Fruit fly (Drosophila melanogaster) whole organism, embryonic: ENCODE data around the gene betaGlu.

ENCODE experiments used
- Abd-B ChIP-seq: fragments of 200-800 bp; sonication (Bioruptor generic); optimal IDR thresholded peaks from 2 replicates; lab custom pipeline; 2018; ENCODE audit warnings: missing biosample characterization, mild to moderate bottlenecking, missing genetic modification characterization, moderate library complexity
- Asciz ChIP-seq: fragments of 200-800 bp; sonication (Bioruptor generic); optimal IDR thresholded peaks from 2 replicates; lab custom pipeline; 2017; ENCODE audit warnings: missing biosample characterization, mild to moderate bottlenecking, missing genetic modification characterization, missing genetic modification reagents
- Blimp-1 ChIP-seq: fragments of 200-800 bp; sonication (Bioruptor generic); optimal IDR thresholded peaks from 3 replicates; lab custom pipeline; 2018; ENCODE audit warnings: missing biosample characterization, missing genetic modification characterization, mild to moderate bottlenecking, moderate library complexity, missing genetic modification reagents
- C15 ChIP-seq: fragments of 200-800 bp; sonication (Bioruptor generic); IDR thresholded peaks from 3 replicates; pipeline ENCODE4 v1.3.6; 2022; ENCODE audit warnings: missing biosample characterization, missing genetic modification characterization
- CG10321 ChIP-seq: fragments of 200-800 bp; sonication (Bioruptor generic); IDR thresholded peaks from 2 replicates; pipeline ENCODE4 v1.3.6; 2022; ENCODE audit warnings: missing biosample characterization, missing genetic modification characterization
- CG11398 ChIP-seq: fragments of 200-800 bp; sonication (Bioruptor generic); optimal IDR thresholded peaks from 2 replicates; lab custom pipeline; 2016; ENCODE audit warnings: missing biosample characterization, missing genetic modification characterization
- CG12659 ChIP-seq: fragments of 200-800 bp; sonication (Bioruptor generic); optimal IDR thresholded peaks from 3 replicates; lab custom pipeline; 2017; ENCODE audit warnings: mild to moderate bottlenecking, missing biosample characterization, missing genetic modification reagents, missing genetic modification characterization
- CG14965 ChIP-seq: fragments of 200-800 bp; sonication (Bioruptor generic); optimal IDR thresholded peaks from 2 replicates; lab custom pipeline; 2016; ENCODE audit warnings: missing biosample characterization, missing genetic modification characterization, borderline replicate concordance
- CG15479 ChIP-seq: fragments of 200-800 bp; sonication (Bioruptor generic); optimal IDR thresholded peaks from 3 replicates; lab custom pipeline; 2019; ENCODE audit warnings: missing biosample characterization, mild to moderate bottlenecking, missing genetic modification characterization, moderate library complexity
- CG17359 ChIP-seq: fragments of 200-800 bp; sonication (Bioruptor generic); optimal IDR thresholded peaks from 3 replicates; lab custom pipeline; 2018; ENCODE audit warnings: missing biosample characterization, mild to moderate bottlenecking, missing genetic modification characterization, moderate library complexity
- CG17612 ChIP-seq: fragments of 200-800 bp; sonication (Bioruptor generic); IDR thresholded peaks from 2 replicates; pipeline ENCODE4 v1.3.6; 2022; ENCODE audit warnings: missing biosample characterization, missing genetic modification characterization
- CG31365 ChIP-seq: fragments of 200-800 bp; sonication (Bioruptor generic); optimal IDR thresholded peaks from 2 replicates; lab custom pipeline; 2018; ENCODE audit warnings: missing biosample characterization, mild to moderate bottlenecking, missing genetic modification characterization
- CG31388 ChIP-seq: fragments of 200-800 bp; sonication (Bioruptor generic); optimal IDR thresholded peaks from 2 replicates; lab custom pipeline; 2016; ENCODE audit warnings: missing biosample characterization, missing genetic modification characterization
- CG32772 ChIP-seq: fragments of 200-800 bp; sonication (Bioruptor generic); IDR thresholded peaks from 2 replicates; pipeline ENCODE4 v1.3.6; 2022; ENCODE audit warnings: missing biosample characterization, missing genetic modification characterization
- CG3281 ChIP-seq: fragments of 200-800 bp; sonication (Bioruptor generic); optimal IDR thresholded peaks from 3 replicates; lab custom pipeline; 2017; ENCODE audit warnings: missing biosample characterization, mild to moderate bottlenecking, missing genetic modification characterization
- CG3726 ChIP-seq: fragments of 200-800 bp; sonication (Bioruptor generic); IDR thresholded peaks from 3 replicates; pipeline ENCODE4, ENCODE4 v1.3.6; 2022; ENCODE audit warnings: missing biosample characterization, missing genetic modification characterization
- CG3847 ChIP-seq: fragments of 200-800 bp; sonication (Bioruptor generic); IDR thresholded peaks from 2 replicates; pipeline ENCODE4 v1.3.6; 2022; ENCODE audit warnings: missing biosample characterization, missing genetic modification characterization
- CG43689 ChIP-seq: fragments of 200-800 bp; sonication (Bioruptor generic); IDR thresholded peaks from 2 replicates; pipeline ENCODE4 v1.3.6; 2022; ENCODE audit warnings: missing biosample characterization, missing genetic modification characterization
- CG5953 ChIP-seq: fragments of 200-800 bp; sonication (Bioruptor generic); IDR thresholded peaks from 2 replicates; pipeline ENCODE4 v1.3.6; 2022; ENCODE audit warnings: missing biosample characterization, missing genetic modification characterization
- CG6854 ChIP-seq: fragments of 200-800 bp; sonication (Bioruptor generic); optimal IDR thresholded peaks from 3 replicates; lab custom pipeline; 2017; ENCODE audit warnings: missing biosample characterization, mild to moderate bottlenecking, missing genetic modification characterization
- CG8281 ChIP-seq: fragments of 200-800 bp; sonication (Bioruptor generic); optimal IDR thresholded peaks from 2 replicates; lab custom pipeline; 2018; ENCODE audit warnings: missing biosample characterization, mild to moderate bottlenecking, missing genetic modification characterization, moderate library complexity
- CG8765 ChIP-seq: fragments of 200-800 bp; sonication (Bioruptor generic); IDR thresholded peaks from 2 replicates; pipeline ENCODE4 v1.3.6; 2022; ENCODE audit warnings: missing biosample characterization, missing genetic modification characterization
- CG8944 ChIP-seq: fragments of 200-800 bp; sonication (Bioruptor generic); optimal IDR thresholded peaks from 3 replicates; lab custom pipeline; 2016; ENCODE audit warnings: missing biosample characterization, missing genetic modification characterization
- Dad ChIP-seq: fragments of 200-800 bp; sonication (Bioruptor generic); optimal IDR thresholded peaks from 3 replicates; lab custom pipeline; 2016; ENCODE audit warnings: missing biosample characterization, missing genetic modification characterization
- Dip3 ChIP-seq: fragments of 200-800 bp; sonication (Bioruptor generic); optimal IDR thresholded peaks from 3 replicates; lab custom pipeline; 2016; ENCODE audit warnings: missing biosample characterization, missing genetic modification characterization
- Dll ChIP-seq: fragments of 200-800 bp; sonication (Bioruptor generic); IDR thresholded peaks from 4 replicates; pipeline ENCODE4 v1.3.6; 2022; ENCODE audit warnings: missing biosample characterization, missing genetic modification characterization; ENCODE audit not compliant: partially characterized antibody
- E2f2 ChIP-seq: fragments of 200-800 bp; sonication (Bioruptor generic); IDR thresholded peaks from 2 replicates; pipeline ENCODE4 v1.3.6; 2022; ENCODE audit warnings: missing biosample characterization, missing genetic modification characterization
- HLH4C ChIP-seq: fragments of 200-800 bp; sonication (Bioruptor generic); IDR thresholded peaks from 3 replicates; pipeline ENCODE4 v1.3.6; 2022; ENCODE audit warnings: missing biosample characterization, missing genetic modification characterization; ENCODE audit not compliant: partially characterized antibody
- Hr39 ChIP-seq: fragments of >200 bp; optimal IDR thresholded peaks from 2 replicates; lab custom pipeline; 2017
- Lpt ChIP-seq: fragments of >200 bp; optimal IDR thresholded peaks from 2 replicates; lab custom pipeline; 2018; ENCODE audit warnings: missing biosample characterization, missing genetic modification characterization
- MESR4 ChIP-seq: fragments of 200-800 bp; sonication (Bioruptor generic); optimal IDR thresholded peaks from 2 replicates; lab custom pipeline; 2018; ENCODE audit warnings: missing biosample characterization, mild to moderate bottlenecking, missing genetic modification characterization, moderate library complexity
- Poxn ChIP-seq: fragments of 200-800 bp; sonication (Bioruptor generic); IDR thresholded peaks from 2 replicates; pipeline ENCODE4 v1.3.6; 2022; ENCODE audit warnings: missing biosample characterization, missing genetic modification characterization
- Ravus ChIP-seq: fragments of 200-800 bp; sonication (Bioruptor generic); IDR thresholded peaks from 2 replicates; pipeline ENCODE4 v1.3.6; 2022; ENCODE audit warnings: missing biosample characterization, missing genetic modification characterization
- Sry-β ChIP-seq: fragments of 200-800 bp; sonication (Bioruptor generic); optimal IDR thresholded peaks from 2 replicates; lab custom pipeline; 2018; ENCODE audit warnings: missing biosample characterization, mild to moderate bottlenecking, missing genetic modification characterization, moderate library complexity
- Ssrp ChIP-seq: fragments of 200-800 bp; sonication (Bioruptor generic); optimal IDR thresholded peaks from 2 replicates; lab custom pipeline; 2018; ENCODE audit warnings: missing biosample characterization, mild to moderate bottlenecking, missing genetic modification characterization, moderate library complexity
- Vsx1 ChIP-seq: fragments of 200-800 bp; sonication (Bioruptor generic); optimal IDR thresholded peaks from 2 replicates; lab custom pipeline; 2017; ENCODE audit warnings: missing biosample characterization, mild to moderate bottlenecking, missing genetic modification characterization, missing genetic modification reagents
- az2 ChIP-seq: fragments of 200-800 bp; sonication (Bioruptor generic); optimal IDR thresholded peaks from 3 replicates; lab custom pipeline; 2016; ENCODE audit warnings: missing biosample characterization, missing genetic modification characterization
- cad ChIP-seq: fragments of >200 bp; optimal IDR thresholded peaks from 2 replicates; lab custom pipeline; 2017; ENCODE audit warnings: missing biosample characterization, missing genetic modification characterization
- cas ChIP-seq: fragments of 200-800 bp; sonication (Bioruptor generic); IDR thresholded peaks from 2 replicates; pipeline ENCODE4 v1.3.6; 2022; ENCODE audit warnings: missing biosample characterization, missing genetic modification characterization
- dan ChIP-seq: fragments of 200-800 bp; sonication (Bioruptor generic); IDR thresholded peaks from 2 replicates; pipeline ENCODE4 v1.3.6; 2022; ENCODE audit warnings: missing biosample characterization, missing genetic modification characterization
- emc ChIP-seq: fragments of 200-800 bp; sonication (Bioruptor generic); optimal IDR thresholded peaks from 2 replicates; lab custom pipeline; 2016; ENCODE audit warnings: missing biosample characterization, missing genetic modification characterization
- gcm2 ChIP-seq: fragments of 200-800 bp; sonication (Bioruptor generic); optimal IDR thresholded peaks from 2 replicates; lab custom pipeline; 2016; ENCODE audit warnings: missing biosample characterization, missing genetic modification characterization
- gsb-n ChIP-seq: fragments of 200-800 bp; sonication (Bioruptor generic); optimal IDR thresholded peaks from 3 replicates; lab custom pipeline; 2018; ENCODE audit warnings: missing biosample characterization, mild to moderate bottlenecking, missing genetic modification characterization
- kah ChIP-seq: fragments of 200-800 bp; sonication (Bioruptor generic); optimal IDR thresholded peaks from 2 replicates; lab custom pipeline; 2018; ENCODE audit warnings: missing biosample characterization, mild to moderate bottlenecking, missing genetic modification characterization
- lola ChIP-seq, 3 experiments: fragments of >200 bp in 2 of 3; fragments of 200-800 bp in 1 of 3; sonication (Bioruptor generic) in 1 of 3; optimal IDR thresholded peaks; 2 replicates each; lab custom pipeline; 2017 to 2019; ENCODE audit warnings: missing biosample characterization in 3 of 3, missing genetic modification characterization in 3 of 3, mild to moderate bottlenecking in 1 of 3, moderate library complexity in 1 of 3
- mld ChIP-seq: fragments of 200-800 bp; sonication (Bioruptor generic); IDR thresholded peaks from 3 replicates; pipeline ENCODE4 v1.3.6; 2022; ENCODE audit warnings: missing biosample characterization, missing genetic modification characterization; ENCODE audit not compliant: partially characterized antibody
- nerfin-1 ChIP-seq: fragments of 200-800 bp; sonication (Bioruptor generic); optimal IDR thresholded peaks from 3 replicates; lab custom pipeline; 2019; ENCODE audit warnings: missing biosample characterization, mild to moderate bottlenecking, missing genetic modification characterization, moderate library complexity
- ranshi ChIP-seq: fragments of 200-800 bp; sonication (Bioruptor generic); IDR thresholded peaks from 2 replicates; pipeline ENCODE4 v1.3.6; 2022; ENCODE audit warnings: missing biosample characterization, missing genetic modification characterization
- stwl ChIP-seq: fragments of 200-800 bp; sonication (Bioruptor generic); optimal IDR thresholded peaks from 3 replicates; lab custom pipeline; 2018; ENCODE audit warnings: missing biosample characterization, mild to moderate bottlenecking, missing genetic modification characterization, moderate library complexity
- twi ChIP-seq: fragments of 200-800 bp; optimal IDR thresholded peaks from 2 replicates; lab custom pipeline; 2019; ENCODE audit warnings: missing biosample characterization, mild to moderate bottlenecking, missing genetic modification characterization, moderate library complexity
- yki ChIP-seq: fragments of >200 bp; optimal IDR thresholded peaks from 3 replicates; lab custom pipeline; 2018
- zf30C ChIP-seq: fragments of 200-800 bp; sonication (Bioruptor generic); optimal IDR thresholded peaks from 3 replicates; lab custom pipeline; 2018; ENCODE audit warnings: missing biosample characterization, mild to moderate bottlenecking, missing genetic modification characterization

The betaGlu gene

DNA sequence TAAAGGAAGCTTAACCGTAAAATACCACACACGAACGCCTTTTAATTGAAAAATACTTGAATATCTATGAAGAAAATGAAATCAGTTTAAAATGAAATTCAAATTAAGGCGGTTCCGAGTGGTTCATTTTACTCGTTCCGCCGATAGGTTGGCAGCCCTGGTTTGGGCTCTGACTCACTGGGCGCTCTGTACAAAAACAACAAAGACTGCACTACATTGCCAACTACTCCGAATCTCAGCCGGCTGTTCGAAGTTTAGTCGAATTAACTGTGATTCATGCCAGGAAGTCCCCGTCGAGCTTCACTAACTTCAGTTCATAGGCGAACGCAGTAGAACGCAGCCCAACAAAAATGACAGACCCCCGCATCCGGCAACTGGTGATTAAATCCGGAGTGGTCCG, 28.4 kb downstream of the betaGlu start, which contains the start of gene Tbca (continued):
- no peak for TF ChIP-seq az2
- no peak for TF ChIP-seq CG3281 (GFP tag; lab: Kevin White, UChicago)
- no peak for TF ChIP-seq CG3847 (GFP tag; lab: Robert Waterston, UW)
- TF ChIP-seq HLH4C: no peak; the same call in 2 of the 3 replicates
- no peak for TF ChIP-seq cad (GFP tag; lab: Kevin White, UChicago)
- no peak for TF ChIP-seq lola (GFP tag; optimal IDR thresholded peaks at IDR 0.05; lab: Kevin White, UChicago)
- no peak for TF ChIP-seq CG3726 (GFP tag; lab: Robert Waterston, UW)
- no peak for TF ChIP-seq kah (GFP tag; lab: Kevin White, UChicago)
- no peak for TF ChIP-seq Abd-B
- no peak for TF ChIP-seq twi (tag; lab: Kevin White, UChicago)
- TF ChIP-seq Dll: peak; percentile 63; the same call in 3 of the 4 replicates
- no peak for TF ChIP-seq CG43689 (GFP tag; lab: Robert Waterston, UW)
- no peak for TF ChIP-seq Hr39 (lab: Kevin White, UChicago)
- no peak for TF ChIP-seq CG31365 (tag; lab: Kevin White, UChicago)
- no peak for TF ChIP-seq CG12659
- TF ChIP-seq Poxn (GFP tag; lab: Robert Waterston, UW): no peak
- TF ChIP-seq Sry-β (GFP tag; lab: Kevin White, UChicago): no peak
- no peak for TF ChIP-seq Ravus (GFP tag; lab: Robert Waterston, UW)
- no peak for TF ChIP-seq CG10321 (GFP tag; lab: Robert Waterston, UW)
- TF ChIP-seq CG15479: no peak
- no peak for TF ChIP-seq Asciz (GFP tag; lab: Kevin White, UChicago)
- TF ChIP-seq CG6854 (GFP tag; lab: Kevin White, UChicago): no peak
- TF ChIP-seq ranshi (GFP tag; lab: Robert Waterston, UW): no peak
- no peak for TF ChIP-seq zf30C (GFP tag; lab: Kevin White, UChicago)
- no peak for TF ChIP-seq CG8944 (GFP tag; lab: Kevin White, UChicago)
- TF ChIP-seq E2f2 (GFP tag; lab: Robert Waterston, UW): peak; percentile 98
- no peak for TF ChIP-seq gcm2 (GFP tag; lab: Kevin White, UChicago)
- TF ChIP-seq Lpt (GFP tag; lab: Kevin White, UChicago): no peak
- TF ChIP-seq dan (GFP tag; lab: Robert Waterston, UW): no peak
- no peak for TF ChIP-seq Blimp-1 (GFP tag; lab: Kevin White, UChicago)
- peak; percentile 70; the same call in 1 of the 2 replicates for TF ChIP-seq CG32772
- TF ChIP-seq gsb-n (tag; lab: Kevin White, UChicago): no peak
- TF ChIP-seq Dad (GFP tag; lab: Kevin White, UChicago): no peak
- no peak for TF ChIP-seq Vsx1 (GFP tag; lab: Kevin White, UChicago)
- no peak for TF ChIP-seq CG17612 (GFP tag; lab: Robert Waterston, UW)
- TF ChIP-seq cas (GFP tag; lab: Robert Waterston, UW): no peak
- TF ChIP-seq CG5953: no peak
- no peak for TF ChIP-seq CG8281 (tag; lab: Kevin White, UChicago)
- no peak for TF ChIP-seq Dip3 (GFP tag; lab: Kevin White, UChicago)
- no peak for TF ChIP-seq mld (GFP tag; lab: Robert Waterston, UW)
- TF ChIP-seq CG11398 (GFP tag; lab: Kevin White, UChicago): no peak
- TF ChIP-seq yki (lab: Kevin White, UChicago): no peak
- no peak for TF ChIP-seq CG17359
- peak; percentile 64 for TF ChIP-seq MESR4
- TF ChIP-seq nerfin-1 (tag; lab: Kevin White, UChicago): no peak
- TF ChIP-seq CG14965: no peak
- TF ChIP-seq CG31388 (GFP tag; lab: Kevin White, UChicago): no peak
- no peak for TF ChIP-seq C15 (GFP tag; lab: Robert Waterston, UW)
- TF ChIP-seq Ssrp (tag; lab: Kevin White, UChicago): no peak
- TF ChIP-seq CG8765 (GFP tag; lab: Robert Waterston, UW): no peak
- TF ChIP-seq emc (GFP tag; lab: Kevin White, UChicago): no peak
- TF ChIP-seq stwl (tag; lab: Kevin White, UChicago): peak; percentile 11
